Fruit fly (Drosophila melanogaster): Measurements from ENCODE around the gene Pp1-13C.
A peak's percentile ranks its signal among the peaks of the same experiment; 100 is the strongest.

The Pp1-13C gene

DNA sequence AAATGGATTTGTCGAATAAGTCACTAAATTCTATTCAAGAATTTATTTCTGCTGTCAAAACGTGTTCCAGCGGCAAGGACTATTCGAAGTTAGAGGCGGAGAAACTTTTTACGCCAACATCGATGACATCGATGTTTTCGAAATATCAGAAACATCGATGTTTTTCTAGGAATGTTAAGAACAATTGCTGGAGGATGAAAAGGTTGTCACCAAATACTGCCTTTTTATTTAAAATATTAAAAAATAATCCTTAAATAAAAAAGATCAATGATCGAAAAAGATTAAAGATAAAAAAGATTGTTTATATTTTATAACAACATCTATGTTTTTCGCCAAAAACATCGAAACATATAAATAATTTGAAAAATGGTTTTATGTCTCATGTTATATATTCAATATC, 18.8 kb downstream of the Pp1-13C start, which contains the start of gene CG9123:
Gene CG9123, minus strand, starts transcription at position 101 of the 400 bp plus-strand sequence.
- no peak for TF ChIP-seq brk (GFP tag; optimal IDR thresholded peaks at IDR 0.05)
- no peak for TF ChIP-seq GATAd (GFP tag; optimal IDR thresholded peaks at IDR 0.05)
- no peak for TF ChIP-seq Abd-B (GFP tag; optimal IDR thresholded peaks at IDR 0.05)
- TF ChIP-seq Hr83 (GFP tag; optimal IDR thresholded peaks at IDR 0.05; ENCODE audit: poor library complexity, severe bottlenecking) = no peak
- no peak for TF ChIP-seq psq (GFP tag; optimal IDR thresholded peaks at IDR 0.05)
- no peak for TF ChIP-seq Rel (GFP tag; optimal IDR thresholded peaks at IDR 0.05)
- TF ChIP-seq Rel (tag; optimal IDR thresholded peaks at IDR 0.05) = no peak
- no peak for TF ChIP-seq CrebA (GFP tag; optimal IDR thresholded peaks at IDR 0.05; ENCODE audit: borderline replicate concordance)
- TF ChIP-seq tai (GFP tag; optimal IDR thresholded peaks at IDR 0.05) = no peak
- no peak for TF ChIP-seq dmrt93B (GFP tag; optimal IDR thresholded peaks at IDR 0.05)
- no peak for TF ChIP-seq Hnf4 (GFP tag; optimal IDR thresholded peaks at IDR 0.05)

DNA sequence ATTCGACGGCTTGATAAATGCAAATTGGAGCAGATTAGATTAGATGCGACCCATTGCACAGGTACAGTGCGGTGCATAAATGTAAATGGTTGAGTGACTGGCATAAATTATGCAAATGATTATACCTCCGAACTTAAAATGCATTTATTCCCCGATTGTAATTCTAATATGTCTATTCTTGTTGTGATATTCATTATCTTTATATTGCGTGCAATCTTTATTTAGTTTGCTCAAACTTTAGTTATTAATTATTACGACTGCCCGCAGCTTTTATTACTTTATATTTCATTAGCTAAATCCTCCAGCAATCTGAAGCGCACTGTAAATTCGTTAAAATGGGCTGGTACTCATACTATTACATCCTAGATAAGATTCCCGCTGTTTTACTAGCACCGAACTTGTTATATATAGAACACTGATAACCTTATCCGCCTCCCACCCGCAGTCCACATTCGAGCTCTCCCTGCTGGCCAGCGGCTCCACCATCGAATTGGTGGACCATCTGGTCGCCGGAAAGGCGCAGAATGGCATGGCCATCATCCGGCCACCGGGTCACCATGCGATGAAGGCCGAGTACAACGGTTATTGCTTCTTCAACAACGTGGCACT, 24.9 kb downstream of the Pp1-13C start:
- TF ChIP-seq dl (GFP tag; optimal IDR thresholded peaks at IDR 0.05; ENCODE audit: insufficient read depth in 1 of 2, partially characterized antibody in 2 of 2) (no peak), pan (optimal IDR thresholded peaks at IDR 0.05) (no peak), Sp1 (GFP tag; optimal IDR thresholded peaks at IDR 0.05) (peak; percentile 66), h (GFP tag; optimal IDR thresholded peaks at IDR 0.05) (peak; percentile 69), OdsH (GFP tag; optimal IDR thresholded peaks at IDR 0.05) (peak; percentile 60), rgr (GFP tag; optimal IDR thresholded peaks at IDR 0.05) (peak; percentile 39), psq (GFP tag; optimal IDR thresholded peaks at IDR 0.05) (peak; percentile 39), foxo (GFP tag; optimal IDR thresholded peaks at IDR 0.05) (peak in 1 of 2 experiments; percentile 58), ey (GFP tag; optimal IDR thresholded peaks at IDR 0.05) (peak; percentile 56), woc (GFP tag; optimal IDR thresholded peaks at IDR 0.05) (peak; percentile 9), HLH106 (tag; optimal IDR thresholded peaks at IDR 0.05) (peak; percentile 58), Rel (GFP tag; optimal IDR thresholded peaks at IDR 0.05) (no peak), Rel (tag; optimal IDR thresholded peaks at IDR 0.05) (peak; percentile 9), fru (GFP tag; optimal IDR thresholded peaks at IDR 0.05) (peak; percentile 56), br (GFP tag; optimal IDR thresholded peaks at IDR 0.05) (peak; percentile 59), CG32264 (GFP tag; optimal IDR thresholded peaks at IDR 0.05) (no peak), N (GFP tag; optimal IDR thresholded peaks at IDR 0.05) (no peak)

DNA sequence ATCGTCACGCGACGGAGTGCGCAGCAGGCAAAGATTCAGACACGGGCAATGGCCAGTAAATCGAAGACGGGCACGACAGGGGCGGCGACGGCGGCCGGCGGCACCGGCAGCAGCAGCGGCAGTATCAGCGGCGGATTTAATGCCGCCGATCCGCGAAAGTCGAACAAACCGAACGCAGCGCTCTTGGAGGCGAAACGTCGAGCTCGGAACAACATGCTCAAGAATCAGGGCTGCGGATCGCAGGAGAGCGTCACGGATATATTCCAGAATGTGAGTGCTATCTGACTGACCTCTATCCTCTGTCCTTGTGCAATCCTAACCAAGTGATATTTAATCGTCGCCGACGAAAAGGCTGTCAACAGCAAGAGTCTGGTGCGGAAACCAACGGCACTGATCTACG, 25.9 kb downstream of the Pp1-13C start:
- TF ChIP-seq Myc (optimal IDR thresholded peaks at IDR 0.05) = no peak
- no peak for TF ChIP-seq fru (GFP tag; optimal IDR thresholded peaks at IDR 0.05)
- TF ChIP-seq Hr83 (GFP tag; optimal IDR thresholded peaks at IDR 0.05; ENCODE audit: poor library complexity, severe bottlenecking) = no peak
- no peak for TF ChIP-seq br (GFP tag; optimal IDR thresholded peaks at IDR 0.05)
- TF ChIP-seq brk (GFP tag; optimal IDR thresholded peaks at IDR 0.05) = no peak
- no peak for TF ChIP-seq pan (optimal IDR thresholded peaks at IDR 0.05)
- TF ChIP-seq Abd-B (GFP tag; optimal IDR thresholded peaks at IDR 0.05) = no peak
- TF ChIP-seq dl (GFP tag; optimal IDR thresholded peaks at IDR 0.05; ENCODE audit: insufficient read depth in 1 of 2, partially characterized antibody in 2 of 2) = no peak
- TF ChIP-seq dsf (GFP tag; optimal IDR thresholded peaks at IDR 0.05; ENCODE audit: borderline replicate concordance) = no peak
- no peak for TF ChIP-seq rgr (GFP tag; optimal IDR thresholded peaks at IDR 0.05)
- TF ChIP-seq Dfd (GFP tag; optimal IDR thresholded peaks at IDR 0.05) = no peak
- no peak for TF ChIP-seq psq (GFP tag; optimal IDR thresholded peaks at IDR 0.05)

DNA sequence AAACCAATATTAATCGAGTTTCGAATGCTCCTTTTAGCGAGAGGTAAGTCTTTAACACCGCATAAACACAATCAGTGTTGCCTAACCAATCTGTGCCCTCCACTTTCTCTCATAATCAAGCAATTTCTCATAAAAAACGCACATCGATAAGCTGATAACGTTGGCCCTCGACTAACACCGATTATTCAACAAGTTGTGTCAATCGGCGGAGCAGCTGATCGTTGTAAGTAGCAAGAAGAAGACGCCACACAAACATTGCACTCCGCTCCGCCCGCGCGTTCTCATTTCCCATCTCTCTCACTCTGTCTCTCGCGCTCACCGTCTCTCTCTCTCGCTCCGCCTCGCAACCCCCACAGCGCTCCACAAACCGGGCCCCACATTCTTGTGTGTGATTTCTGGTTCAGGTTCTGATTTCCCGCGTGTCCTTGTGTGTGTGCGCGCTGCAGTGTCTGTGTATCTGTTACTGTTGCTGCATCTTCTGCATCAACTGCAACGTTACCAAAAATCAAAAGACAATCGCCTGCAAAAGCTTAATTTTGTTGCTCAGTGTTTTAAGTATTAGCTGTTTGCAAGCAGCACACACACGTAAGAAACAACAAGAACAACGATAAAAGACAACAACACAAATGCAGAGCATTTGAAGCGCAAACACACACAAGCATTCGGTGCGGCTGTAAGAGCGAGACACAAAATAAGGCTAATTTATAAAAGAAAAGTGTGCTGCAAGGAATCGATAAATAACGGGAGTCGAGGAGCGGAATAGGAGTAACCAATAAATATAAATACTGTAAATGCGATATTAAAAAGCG, 27.6 kb downstream of the Pp1-13C start, which contains the start of the genes CG9114 and HDAC6:
Gene CG9114, minus strand, starts transcription at position 89 of the 809 bp plus-strand sequence.
Gene HDAC6, plus strand, starts transcription at position 245 of the 809 bp plus-strand sequence.
- no peak for TF ChIP-seq sage (GFP tag; optimal IDR thresholded peaks at IDR 0.05)
- no peak for TF ChIP-seq Myc (optimal IDR thresholded peaks at IDR 0.05)
- TF ChIP-seq N (GFP tag; optimal IDR thresholded peaks at IDR 0.05) = peak; percentile 11
- TF ChIP-seq Sp1 (GFP tag; optimal IDR thresholded peaks at IDR 0.05) = peak; percentile 13
- no peak for TF ChIP-seq Jra (GFP tag; optimal IDR thresholded peaks at IDR 0.05)
- TF ChIP-seq jim (GFP tag; optimal IDR thresholded peaks at IDR 0.05) = no peak
- TF ChIP-seq pan (optimal IDR thresholded peaks at IDR 0.05) = no peak
- peak; percentile 32 for TF ChIP-seq psq (GFP tag; optimal IDR thresholded peaks at IDR 0.05)
- no peak for TF ChIP-seq sv (GFP tag; optimal IDR thresholded peaks at IDR 0.05)
- peak; percentile 73 for TF ChIP-seq Dif (GFP tag; optimal IDR thresholded peaks at IDR 0.05; ENCODE audit: partially characterized antibody)
- no peak for TF ChIP-seq dl (GFP tag; optimal IDR thresholded peaks at IDR 0.05; ENCODE audit: insufficient read depth in 1 of 2, partially characterized antibody in 2 of 2)
- TF ChIP-seq fru (GFP tag; optimal IDR thresholded peaks at IDR 0.05) = peak; percentile 93
- no peak for TF ChIP-seq Rel (GFP tag; optimal IDR thresholded peaks at IDR 0.05)
- peak; percentile 80 for TF ChIP-seq Rel (tag; optimal IDR thresholded peaks at IDR 0.05)
- peak; percentile 13 for TF ChIP-seq rgr (GFP tag; optimal IDR thresholded peaks at IDR 0.05)
- peak; percentile 44 for TF ChIP-seq woc (GFP tag; optimal IDR thresholded peaks at IDR 0.05)
- no peak for TF ChIP-seq lola (GFP tag; optimal IDR thresholded peaks at IDR 0.05)
- peak; percentile 71 for TF ChIP-seq Vsx2 (GFP tag; optimal IDR thresholded peaks at IDR 0.05; ENCODE audit: partially characterized antibody)
- TF ChIP-seq ey (GFP tag; optimal IDR thresholded peaks at IDR 0.05) = no peak
- peak; percentile 25 for TF ChIP-seq HLH106 (tag; optimal IDR thresholded peaks at IDR 0.05)
- TF ChIP-seq h (GFP tag; optimal IDR thresholded peaks at IDR 0.05) = peak; percentile 24
- peak in 1 of 2 experiments; percentile 61 for TF ChIP-seq foxo (GFP tag; optimal IDR thresholded peaks at IDR 0.05)

Measured in whole organism, wandering third instar larva.